Worm (Caenorhabditis elegans) whole organism, L3 larva: ENCODE data around the gene C48B4.9.

Source experiments
- R02D3.7 ChIP-seq: fragments of 150-350 bp; optimal IDR thresholded peaks from 2 replicates; lab custom pipeline; 2014; ENCODE audit warnings: missing biosample characterization, missing genetic modification characterization
- ZK546.5 ChIP-seq: sonication (generic microtip); optimal IDR thresholded peaks from 2 replicates; lab custom pipeline; 2017; ENCODE audit warnings: missing biosample characterization, missing genetic modification characterization
- aly-2 ChIP-seq: fragments of 150-350 bp; optimal IDR thresholded peaks from 2 replicates; lab custom pipeline; 2014; ENCODE audit warnings: missing biosample characterization, missing genetic modification characterization
- ama-1 ChIP-seq: fragments of 150-350 bp; optimal IDR thresholded peaks from 2 replicates; lab custom pipeline; 2018
- ceh-16 ChIP-seq: sonication (generic microtip); optimal IDR thresholded peaks from 2 replicates; lab custom pipeline; 2017; ENCODE audit warnings: missing biosample characterization, missing genetic modification characterization
- ceh-28 ChIP-seq: fragments of 150-350 bp; optimal IDR thresholded peaks from 2 replicates; lab custom pipeline; 2014; ENCODE audit warnings: missing biosample characterization, missing genetic modification reagents, missing genetic modification characterization
- ceh-82 ChIP-seq: fragments of 150-350 bp; optimal IDR thresholded peaks from 2 replicates; lab custom pipeline; 2014; ENCODE audit warnings: missing biosample characterization, missing genetic modification characterization
- ceh-9 ChIP-seq: sonication (generic microtip); optimal IDR thresholded peaks from 2 replicates; lab custom pipeline; 2018; ENCODE audit warnings: missing biosample characterization, missing genetic modification characterization
- daf-12 ChIP-seq: fragments of 150-350 bp; optimal IDR thresholded peaks from 2 replicates; lab custom pipeline; 2014; ENCODE audit warnings: missing biosample characterization, missing genetic modification reagents, missing genetic modification characterization
- egl-5 ChIP-seq: fragments of 150-350 bp; optimal IDR thresholded peaks from 2 replicates; lab custom pipeline; 2017; ENCODE audit warnings: missing biosample characterization, missing genetic modification reagents, missing genetic modification characterization, inconsistent platforms
- elt-2 ChIP-seq: sonication (generic microtip); optimal IDR thresholded peaks from 2 replicates; lab custom pipeline; 2016; ENCODE audit warnings: missing genetic modification reagents, mild to moderate bottlenecking, missing genetic modification characterization, missing compliant biosample characterization
- elt-3 ChIP-seq, 3 experiments: fragments of 150-350 bp in 1 of 3; sonication (generic microtip) in 2 of 3; optimal IDR thresholded peaks; 2 replicates in 2 of 3; 4 replicates in 1 of 3; lab custom pipeline; 2014 to 2017; ENCODE audit warnings: missing biosample characterization in 3 of 3, missing genetic modification characterization in 3 of 3
- eor-1 ChIP-seq, 2 experiments: fragments of 150-350 bp; optimal IDR thresholded peaks; 2 replicates each; lab custom pipeline; 2014 to 2018; ENCODE audit warnings: missing biosample characterization in 2 of 2, missing genetic modification characterization in 2 of 2
- fkh-10 ChIP-seq: sonication (generic microtip); optimal IDR thresholded peaks from 2 replicates; lab custom pipeline; 2017; ENCODE audit warnings: missing biosample characterization, missing genetic modification reagents, missing genetic modification characterization
- fos-1 ChIP-seq: fragments of 150-350 bp; optimal IDR thresholded peaks from 2 replicates; lab custom pipeline; 2014; ENCODE audit warnings: missing biosample characterization, missing genetic modification characterization
- hmg-11 ChIP-seq: sonication (generic microtip); optimal IDR thresholded peaks from 2 replicates; lab custom pipeline; 2016; ENCODE audit warnings: missing genetic modification characterization, missing compliant biosample characterization
- jun-1 ChIP-seq: fragments of 150-350 bp; optimal IDR thresholded peaks from 2 replicates; lab custom pipeline; 2014; ENCODE audit warnings: missing biosample characterization, missing genetic modification reagents, missing genetic modification characterization
- lin-15B ChIP-seq: fragments of 150-350 bp; optimal IDR thresholded peaks from 2 replicates; lab custom pipeline; 2014; ENCODE audit warnings: missing biosample characterization, missing genetic modification characterization
- lin-39 ChIP-seq: fragments of 150-350 bp; optimal IDR thresholded peaks from 2 replicates; lab custom pipeline; 2018; ENCODE audit warnings: missing biosample characterization, missing genetic modification reagents, missing genetic modification characterization
- lsy-12 ChIP-seq: sonication (generic microtip); optimal IDR thresholded peaks from 2 replicates; lab custom pipeline; 2016; ENCODE audit warnings: mild to moderate bottlenecking, missing genetic modification characterization, missing compliant biosample characterization
- mdl-1 ChIP-seq: fragments of 150-350 bp; optimal IDR thresholded peaks from 2 replicates; lab custom pipeline; 2014; ENCODE audit warnings: missing biosample characterization, missing genetic modification characterization
- mml-1 ChIP-seq: fragments of 150-350 bp; sonication (generic microtip); optimal IDR thresholded peaks from 3 replicates; lab custom pipeline; 2014; ENCODE audit warnings: missing biosample characterization, missing genetic modification characterization
- nfya-1 ChIP-seq: sonication (generic microtip); optimal IDR thresholded peaks from 2 replicates; lab custom pipeline; 2017; ENCODE audit warnings: missing genetic modification characterization, mild to moderate bottlenecking, missing compliant biosample characterization, antibody characterized with exemption, moderate library complexity; ENCODE audit not compliant: insufficient read depth
- nhr-11 ChIP-seq: fragments of 150-350 bp; optimal IDR thresholded peaks from 2 replicates; lab custom pipeline; 2014; ENCODE audit warnings: missing biosample characterization, missing genetic modification characterization
- nhr-12 ChIP-seq: fragments of 150-350 bp; optimal IDR thresholded peaks from 2 replicates; lab custom pipeline; 2014; ENCODE audit warnings: missing biosample characterization, missing genetic modification characterization
- nhr-23 ChIP-seq: fragments of 150-350 bp; optimal IDR thresholded peaks from 2 replicates; lab custom pipeline; 2014; ENCODE audit warnings: missing biosample characterization, missing genetic modification reagents, missing genetic modification characterization
- nhr-237 ChIP-seq: fragments of 150-350 bp; optimal IDR thresholded peaks from 2 replicates; lab custom pipeline; 2014; ENCODE audit warnings: missing biosample characterization, missing genetic modification characterization
- nhr-25 ChIP-seq: sonication (generic microtip); optimal IDR thresholded peaks from 2 replicates; lab custom pipeline; 2017; ENCODE audit warnings: missing biosample characterization, missing genetic modification characterization
- nhr-28 ChIP-seq: fragments of 150-350 bp; optimal IDR thresholded peaks from 2 replicates; lab custom pipeline; 2014; ENCODE audit warnings: missing biosample characterization, missing genetic modification characterization
- nhr-43 ChIP-seq: sonication (generic microtip); optimal IDR thresholded peaks from 2 replicates; lab custom pipeline; 2016; ENCODE audit warnings: mild to moderate bottlenecking, missing genetic modification characterization, missing compliant biosample characterization; ENCODE audit not compliant: poor library complexity, severe bottlenecking
- nhr-67 ChIP-seq: fragments of 150-350 bp; optimal IDR thresholded peaks from 2 replicates; lab custom pipeline; 2014; ENCODE audit warnings: missing biosample characterization, missing genetic modification characterization
- nhr-77 ChIP-seq: fragments of 150-350 bp; optimal IDR thresholded peaks from 2 replicates; lab custom pipeline; 2014; ENCODE audit warnings: missing biosample characterization, missing genetic modification characterization
- pha-4 ChIP-seq: fragments of 150-350 bp; optimal IDR thresholded peaks from 2 replicates; lab custom pipeline; 2014; ENCODE audit warnings: missing biosample characterization, missing genetic modification reagents, missing genetic modification characterization
- pqm-1 ChIP-seq: fragments of 150-350 bp; optimal IDR thresholded peaks from 2 replicates; lab custom pipeline; 2017; ENCODE audit warnings: missing biosample characterization, missing genetic modification characterization, inconsistent platforms
- sea-2 ChIP-seq: fragments of 150-350 bp; sonication (generic microtip); optimal IDR thresholded peaks from 4 replicates; lab custom pipeline; 2014; ENCODE audit warnings: missing biosample characterization, missing genetic modification reagents, missing genetic modification characterization
- skn-1 ChIP-seq: fragments of 150-350 bp; optimal IDR thresholded peaks from 2 replicates; lab custom pipeline; 2014; ENCODE audit warnings: missing biosample characterization, missing genetic modification characterization
- snpc-4 ChIP-seq: fragments of 150-350 bp; optimal IDR thresholded peaks from 2 replicates; lab custom pipeline; 2014; ENCODE audit warnings: missing biosample characterization, missing genetic modification characterization
- tbx-2 ChIP-seq: sonication (generic microtip); optimal IDR thresholded peaks from 2 replicates; lab custom pipeline; 2016; ENCODE audit warnings: mild to moderate bottlenecking, missing genetic modification characterization, missing compliant biosample characterization
- unc-39 ChIP-seq: sonication (generic microtip); optimal IDR thresholded peaks from 4 replicates; lab custom pipeline; 2017; ENCODE audit warnings: missing biosample characterization, missing genetic modification characterization
- unc-62 ChIP-seq: fragments of 150-350 bp; sonication (generic microtip); optimal IDR thresholded peaks from 4 replicates; lab custom pipeline; 2014; ENCODE audit warnings: missing biosample characterization, missing genetic modification reagents, missing genetic modification characterization
- ztf-11 ChIP-seq: fragments of 150-350 bp; optimal IDR thresholded peaks from 2 replicates; lab custom pipeline; 2014; ENCODE audit warnings: missing biosample characterization, missing genetic modification characterization
- ztf-4 ChIP-seq: fragments of 150-350 bp; optimal IDR thresholded peaks from 2 replicates; lab custom pipeline; 2014; ENCODE audit warnings: missing biosample characterization, missing genetic modification characterization

The C48B4.9 gene

ce11 chrIII:9558463-9558862 is 4.7 kb downstream of the C48B4.9 start, which contains the start of gene C48B4.6:
C48B4.6 (minus strand) TSS chrIII:9558563.
- TF ChIP-seq skn-1 (no peak), pqm-1 (no peak), mml-1 (no peak), nhr-67 (tag; lab: Kevin White, UChicago) (no peak)

ce11 chrIII:9556300-9556699 is 6.8 kb downstream of the C48B4.9 start, which contains the start of gene ZK1098.11:
ZK1098.11 (plus strand) TSS chrIII:9556600.
- no peak for TF ChIP-seq aly-2
- TF ChIP-seq elt-3 (tag; optimal IDR thresholded peaks at IDR 0.05; lab: Kevin White, UChicago), result no peak
- no peak for TF ChIP-seq unc-39
- no peak for TF ChIP-seq fkh-10 (GFP tag; lab: Kevin White, UChicago)
- no peak for TF ChIP-seq nhr-25 (tag; lab: Kevin White, UChicago)
- TF ChIP-seq pqm-1, result no peak
- TF ChIP-seq ZK546.5 (tag; lab: Kevin White, UChicago), result no peak
- TF ChIP-seq nhr-77 (tag; lab: Kevin White, UChicago), result no peak
- TF ChIP-seq eor-1 (tag; optimal IDR thresholded peaks at IDR 0.05; lab: Kevin White, UChicago), result no peak
- TF ChIP-seq lsy-12 (tag; lab: Kevin White, UChicago), result no peak
- TF ChIP-seq nhr-28 (tag; lab: Kevin White, UChicago), result no peak
- no peak for TF ChIP-seq nhr-11 (tag; lab: Kevin White, UChicago)
- no peak for TF ChIP-seq daf-12 (tag; lab: Kevin White, UChicago)

ce11 chrIII:9546016-9546659 is 17.0 kb downstream of the C48B4.9 start, which contains the start of gene unc-16:
unc-16 (plus strand) TSS chrIII:9546258.
- peak; percentile 96 for TF ChIP-seq nfya-1 (tag; lab: Kevin White, UChicago)
- TF ChIP-seq nhr-67 (tag; lab: Kevin White, UChicago), result no peak
- TF ChIP-seq R02D3.7, result peak; percentile 70
- peak; percentile 27 for TF ChIP-seq jun-1 (tag; lab: Kevin White, UChicago)
- TF ChIP-seq ceh-28 (tag; lab: Kevin White, UChicago), result peak; percentile 90
- peak; percentile 73 for TF ChIP-seq sea-2 (GFP tag; lab: Kevin White, UChicago)
- no peak for TF ChIP-seq ceh-16
- TF ChIP-seq nhr-23 (tag; lab: Kevin White, UChicago), result peak; percentile 63
- peak; percentile 97 for TF ChIP-seq pha-4
- TF ChIP-seq skn-1, result peak; percentile 46
- TF ChIP-seq nhr-25 (tag; lab: Kevin White, UChicago), result peak; percentile 56
- TF ChIP-seq unc-62 (GFP tag; lab: Kevin White, UChicago), result peak; percentile 70
- peak; percentile 23 for TF ChIP-seq pqm-1
- peak; percentile 89 for TF ChIP-seq lin-15B (tag; lab: Kevin White, UChicago)
- no peak for TF ChIP-seq daf-12 (tag; lab: Kevin White, UChicago)
- peak; percentile 85 for TF ChIP-seq lin-39 (tag; lab: Kevin White, UChicago)
- peak in 1 of 2 experiments; percentile 13 for TF ChIP-seq eor-1 (tag; optimal IDR thresholded peaks at IDR 0.05; lab: Kevin White, UChicago)
- peak; percentile 19 for TF ChIP-seq ceh-82 (tag; lab: Kevin White, UChicago)
- no peak for TF ChIP-seq ztf-4 (tag; lab: Kevin White, UChicago)
- TF ChIP-seq elt-2, result peak; percentile 72
- TF ChIP-seq egl-5, result peak; percentile 88
- no peak for TF ChIP-seq aly-2
- no peak for TF ChIP-seq fos-1 (tag; lab: Kevin White, UChicago)
- peak; percentile 87 for TF ChIP-seq mdl-1 (tag; lab: Kevin White, UChicago)
- TF ChIP-seq ama-1 (lab: Kevin White, UChicago), result peak; percentile 58
- peak; percentile 44 for TF ChIP-seq fkh-10 (GFP tag; lab: Kevin White, UChicago)
- TF ChIP-seq nhr-237 (tag; lab: Kevin White, UChicago), result no peak
- TF ChIP-seq nhr-12, result no peak
- TF ChIP-seq lsy-12 (tag; lab: Kevin White, UChicago), result peak; percentile 85
- no peak for TF ChIP-seq ZK546.5 (tag; lab: Kevin White, UChicago)
- TF ChIP-seq mml-1, result peak; percentile 87
- TF ChIP-seq ztf-11 (tag; lab: Kevin White, UChicago), result no peak
- TF ChIP-seq elt-3 (tag; optimal IDR thresholded peaks at IDR 0.05; lab: Kevin White, UChicago), result no peak
- TF ChIP-seq nhr-43 (tag; lab: Kevin White, UChicago), result peak; percentile 57
- peak; percentile 82 for TF ChIP-seq tbx-2 (tag; lab: Kevin White, UChicago)
- TF ChIP-seq hmg-11 (tag; lab: Kevin White, UChicago), result peak; percentile 90
- no peak for TF ChIP-seq ceh-9 (tag; lab: Kevin White, UChicago)
- peak; percentile 90 for TF ChIP-seq snpc-4 (tag; lab: Kevin White, UChicago)
- TF ChIP-seq, all 47 proteins: peak for 26
